Worm (Caenorhabditis elegans): ENCODE results near the gene zig-5.

DNA sequence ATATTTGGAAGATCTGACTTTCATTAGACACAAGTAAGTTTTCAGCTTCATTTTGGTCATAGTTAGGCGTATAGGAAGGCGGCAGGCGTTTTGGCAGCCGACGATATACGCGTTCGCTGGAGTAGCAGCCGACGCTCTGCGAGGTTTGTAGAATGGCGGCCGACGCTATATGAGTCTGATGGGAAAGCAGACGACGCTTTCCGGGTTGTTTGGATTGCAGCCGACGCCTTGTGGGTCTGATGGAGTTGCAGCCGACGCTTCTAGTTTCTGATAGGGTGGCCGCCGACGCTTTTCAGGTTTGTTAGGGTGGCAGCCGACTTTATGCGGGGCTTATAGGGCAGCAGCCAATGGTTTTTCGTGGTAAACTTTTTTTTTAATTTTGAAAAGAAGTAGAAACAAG lies 49.5 kb upstream of the zig-5 start:
- TF ChIP-seq lsy-2 (tag; optimal IDR thresholded peaks at IDR 0.05) (no peak), nhr-76 (tag; optimal IDR thresholded peaks at IDR 0.05) (no peak), lin-15B (tag; optimal IDR thresholded peaks at IDR 0.05) (no peak), set-16 (GFP tag; IDR thresholded peaks at IDR 0.05) (peak; percentile 52), ceh-28 (tag; optimal IDR thresholded peaks at IDR 0.05) (no peak), Y75B8A.6 (GFP tag; IDR thresholded peaks at IDR 0.05) (no peak), D1046.2 (GFP tag; IDR thresholded peaks at IDR 0.05) (no peak), unc-39 (tag; optimal IDR thresholded peaks at IDR 0.05) (no peak), nhr-10 (tag; optimal IDR thresholded peaks at IDR 0.05) (no peak), unc-62 (GFP tag; optimal IDR thresholded peaks at IDR 0.05 in 1 of 2) (no peak), unc-62 (tag; optimal IDR thresholded peaks at IDR 0.05) (no peak), madf-5 (GFP tag; IDR thresholded peaks at IDR 0.05) (no peak), nhr-11 (tag; optimal IDR thresholded peaks at IDR 0.05) (no peak), F49E8.2 (tag; optimal IDR thresholded peaks at IDR 0.05; ENCODE audit: borderline replicate concordance) (no peak), duxl-1 (tag; optimal IDR thresholded peaks at IDR 0.05; ENCODE audit: poor library complexity) (no peak)
